Worm (Caenorhabditis elegans) whole organism, L3 larva: Measurements from ENCODE around the gene ptl-1.

Experiments used
- R02D3.7 ChIP-seq: fragments of 150-350 bp; optimal IDR thresholded peaks from 2 replicates; lab custom pipeline; 2014; ENCODE audit warnings: missing biosample characterization, missing genetic modification characterization
- ZK546.5 ChIP-seq: sonication (generic microtip); optimal IDR thresholded peaks from 2 replicates; lab custom pipeline; 2017; ENCODE audit warnings: missing biosample characterization, missing genetic modification characterization
- ceh-16 ChIP-seq: sonication (generic microtip); optimal IDR thresholded peaks from 2 replicates; lab custom pipeline; 2017; ENCODE audit warnings: missing biosample characterization, missing genetic modification characterization
- ceh-28 ChIP-seq: fragments of 150-350 bp; optimal IDR thresholded peaks from 2 replicates; lab custom pipeline; 2014; ENCODE audit warnings: missing biosample characterization, missing genetic modification reagents, missing genetic modification characterization
- ceh-82 ChIP-seq: fragments of 150-350 bp; optimal IDR thresholded peaks from 2 replicates; lab custom pipeline; 2014; ENCODE audit warnings: missing biosample characterization, missing genetic modification characterization
- ceh-9 ChIP-seq: sonication (generic microtip); optimal IDR thresholded peaks from 2 replicates; lab custom pipeline; 2018; ENCODE audit warnings: missing biosample characterization, missing genetic modification characterization
- daf-12 ChIP-seq: fragments of 150-350 bp; optimal IDR thresholded peaks from 2 replicates; lab custom pipeline; 2014; ENCODE audit warnings: missing biosample characterization, missing genetic modification reagents, missing genetic modification characterization
- egl-27 ChIP-seq: sonication (generic microtip); optimal IDR thresholded peaks from 4 replicates; lab custom pipeline; 2017; ENCODE audit warnings: missing biosample characterization, missing genetic modification reagents, missing genetic modification characterization
- egl-5 ChIP-seq: fragments of 150-350 bp; optimal IDR thresholded peaks from 2 replicates; lab custom pipeline; 2017; ENCODE audit warnings: missing biosample characterization, missing genetic modification reagents, missing genetic modification characterization, inconsistent platforms
- elt-1 ChIP-seq: fragments of 150-350 bp; optimal IDR thresholded peaks from 2 replicates; lab custom pipeline; 2014; ENCODE audit warnings: missing biosample characterization, missing genetic modification characterization
- elt-2 ChIP-seq: sonication (generic microtip); optimal IDR thresholded peaks from 2 replicates; lab custom pipeline; 2016; ENCODE audit warnings: missing genetic modification reagents, mild to moderate bottlenecking, missing genetic modification characterization, missing compliant biosample characterization
- elt-3 ChIP-seq, 3 experiments: fragments of 150-350 bp in 1 of 3; sonication (generic microtip) in 2 of 3; optimal IDR thresholded peaks; 2 replicates in 2 of 3; 4 replicates in 1 of 3; lab custom pipeline; 2014 to 2017; ENCODE audit warnings: missing biosample characterization in 3 of 3, missing genetic modification characterization in 3 of 3
- eor-1 ChIP-seq, 2 experiments: fragments of 150-350 bp; optimal IDR thresholded peaks; 2 replicates each; lab custom pipeline; 2014 to 2018; ENCODE audit warnings: missing biosample characterization in 2 of 2, missing genetic modification characterization in 2 of 2
- fkh-10 ChIP-seq: sonication (generic microtip); optimal IDR thresholded peaks from 2 replicates; lab custom pipeline; 2017; ENCODE audit warnings: missing biosample characterization, missing genetic modification reagents, missing genetic modification characterization
- fkh-2 ChIP-seq: fragments of 150-350 bp; optimal IDR thresholded peaks from 2 replicates; lab custom pipeline; 2014; ENCODE audit warnings: missing biosample characterization, missing genetic modification reagents, missing genetic modification characterization
- fos-1 ChIP-seq: fragments of 150-350 bp; optimal IDR thresholded peaks from 2 replicates; lab custom pipeline; 2014; ENCODE audit warnings: missing biosample characterization, missing genetic modification characterization
- hmg-11 ChIP-seq: sonication (generic microtip); optimal IDR thresholded peaks from 2 replicates; lab custom pipeline; 2016; ENCODE audit warnings: missing genetic modification characterization, missing compliant biosample characterization
- jun-1 ChIP-seq: fragments of 150-350 bp; optimal IDR thresholded peaks from 2 replicates; lab custom pipeline; 2014; ENCODE audit warnings: missing biosample characterization, missing genetic modification reagents, missing genetic modification characterization
- lin-15B ChIP-seq: fragments of 150-350 bp; optimal IDR thresholded peaks from 2 replicates; lab custom pipeline; 2014; ENCODE audit warnings: missing biosample characterization, missing genetic modification characterization
- lin-39 ChIP-seq: fragments of 150-350 bp; optimal IDR thresholded peaks from 2 replicates; lab custom pipeline; 2018; ENCODE audit warnings: missing biosample characterization, missing genetic modification reagents, missing genetic modification characterization
- lsy-12 ChIP-seq: sonication (generic microtip); optimal IDR thresholded peaks from 2 replicates; lab custom pipeline; 2016; ENCODE audit warnings: mild to moderate bottlenecking, missing genetic modification characterization, missing compliant biosample characterization
- mdl-1 ChIP-seq: fragments of 150-350 bp; optimal IDR thresholded peaks from 2 replicates; lab custom pipeline; 2014; ENCODE audit warnings: missing biosample characterization, missing genetic modification characterization
- mml-1 ChIP-seq: fragments of 150-350 bp; sonication (generic microtip); optimal IDR thresholded peaks from 3 replicates; lab custom pipeline; 2014; ENCODE audit warnings: missing biosample characterization, missing genetic modification characterization
- nfya-1 ChIP-seq: sonication (generic microtip); optimal IDR thresholded peaks from 2 replicates; lab custom pipeline; 2017; ENCODE audit warnings: missing genetic modification characterization, mild to moderate bottlenecking, missing compliant biosample characterization, antibody characterized with exemption, moderate library complexity; ENCODE audit not compliant: insufficient read depth
- nhr-11 ChIP-seq: fragments of 150-350 bp; optimal IDR thresholded peaks from 2 replicates; lab custom pipeline; 2014; ENCODE audit warnings: missing biosample characterization, missing genetic modification characterization
- nhr-12 ChIP-seq: fragments of 150-350 bp; optimal IDR thresholded peaks from 2 replicates; lab custom pipeline; 2014; ENCODE audit warnings: missing biosample characterization, missing genetic modification characterization
- nhr-23 ChIP-seq: fragments of 150-350 bp; optimal IDR thresholded peaks from 2 replicates; lab custom pipeline; 2014; ENCODE audit warnings: missing biosample characterization, missing genetic modification reagents, missing genetic modification characterization
- nhr-237 ChIP-seq: fragments of 150-350 bp; optimal IDR thresholded peaks from 2 replicates; lab custom pipeline; 2014; ENCODE audit warnings: missing biosample characterization, missing genetic modification characterization
- nhr-25 ChIP-seq: sonication (generic microtip); optimal IDR thresholded peaks from 2 replicates; lab custom pipeline; 2017; ENCODE audit warnings: missing biosample characterization, missing genetic modification characterization
- nhr-28 ChIP-seq: fragments of 150-350 bp; optimal IDR thresholded peaks from 2 replicates; lab custom pipeline; 2014; ENCODE audit warnings: missing biosample characterization, missing genetic modification characterization
- nhr-43 ChIP-seq: sonication (generic microtip); optimal IDR thresholded peaks from 2 replicates; lab custom pipeline; 2016; ENCODE audit warnings: mild to moderate bottlenecking, missing genetic modification characterization, missing compliant biosample characterization; ENCODE audit not compliant: poor library complexity, severe bottlenecking
- nhr-67 ChIP-seq: fragments of 150-350 bp; optimal IDR thresholded peaks from 2 replicates; lab custom pipeline; 2014; ENCODE audit warnings: missing biosample characterization, missing genetic modification characterization
- nhr-76 ChIP-seq: fragments of 150-350 bp; sonication (generic microtip); optimal IDR thresholded peaks from 5 replicates; lab custom pipeline; 2014; ENCODE audit warnings: missing biosample characterization, missing genetic modification characterization
- nhr-77 ChIP-seq: fragments of 150-350 bp; optimal IDR thresholded peaks from 2 replicates; lab custom pipeline; 2014; ENCODE audit warnings: missing biosample characterization, missing genetic modification characterization
- pha-4 ChIP-seq: fragments of 150-350 bp; optimal IDR thresholded peaks from 2 replicates; lab custom pipeline; 2014; ENCODE audit warnings: missing biosample characterization, missing genetic modification reagents, missing genetic modification characterization
- pqm-1 ChIP-seq: fragments of 150-350 bp; optimal IDR thresholded peaks from 2 replicates; lab custom pipeline; 2017; ENCODE audit warnings: missing biosample characterization, missing genetic modification characterization, inconsistent platforms
- sea-2 ChIP-seq: fragments of 150-350 bp; sonication (generic microtip); optimal IDR thresholded peaks from 4 replicates; lab custom pipeline; 2014; ENCODE audit warnings: missing biosample characterization, missing genetic modification reagents, missing genetic modification characterization
- skn-1 ChIP-seq: fragments of 150-350 bp; optimal IDR thresholded peaks from 2 replicates; lab custom pipeline; 2014; ENCODE audit warnings: missing biosample characterization, missing genetic modification characterization
- snpc-4 ChIP-seq: fragments of 150-350 bp; optimal IDR thresholded peaks from 2 replicates; lab custom pipeline; 2014; ENCODE audit warnings: missing biosample characterization, missing genetic modification characterization
- tbx-2 ChIP-seq: sonication (generic microtip); optimal IDR thresholded peaks from 2 replicates; lab custom pipeline; 2016; ENCODE audit warnings: mild to moderate bottlenecking, missing genetic modification characterization, missing compliant biosample characterization
- unc-39 ChIP-seq: sonication (generic microtip); optimal IDR thresholded peaks from 4 replicates; lab custom pipeline; 2017; ENCODE audit warnings: missing biosample characterization, missing genetic modification characterization
- unc-62 ChIP-seq: fragments of 150-350 bp; sonication (generic microtip); optimal IDR thresholded peaks from 4 replicates; lab custom pipeline; 2014; ENCODE audit warnings: missing biosample characterization, missing genetic modification reagents, missing genetic modification characterization
- zag-1 ChIP-seq: fragments of 150-350 bp; optimal IDR thresholded peaks from 2 replicates; lab custom pipeline; 2014; ENCODE audit warnings: missing biosample characterization, missing genetic modification characterization
- ztf-11 ChIP-seq: fragments of 150-350 bp; optimal IDR thresholded peaks from 2 replicates; lab custom pipeline; 2014; ENCODE audit warnings: missing biosample characterization, missing genetic modification characterization
- ztf-4 ChIP-seq: fragments of 150-350 bp; optimal IDR thresholded peaks from 2 replicates; lab custom pipeline; 2014; ENCODE audit warnings: missing biosample characterization, missing genetic modification characterization

The ptl-1 gene

ce11 chrIII:783254-783753 is 18.3 kb downstream of the ptl-1 start, which contains the start of the genes dagl-2 and ppm-1.G:
Gene dagl-2 (minus strand): TSS chrIII:783305.
Gene ppm-1.G (plus strand): TSS chrIII:783703.
- TF ChIP-seq fkh-10 (no peak), unc-62 (no peak), ztf-4 (tag; lab: Kevin White, UChicago) (no peak), nhr-76 (tag; lab: Kevin White, UChicago) (no peak), eor-1 (tag; optimal IDR thresholded peaks at IDR 0.05; lab: Kevin White, UChicago) (peak in 1 of 2 experiments; percentile 2), zag-1 (no peak), fos-1 (no peak), elt-1 (tag; lab: Kevin White, UChicago) (no peak), elt-2 (tag; lab: Kevin White, UChicago) (peak; percentile 25), pqm-1 (tag; lab: Kevin White, UChicago) (peak; percentile 32), egl-5 (tag; lab: Kevin White, UChicago) (peak; percentile 83), ceh-9 (tag; lab: Kevin White, UChicago) (no peak), nhr-43 (tag; lab: Kevin White, UChicago) (peak; percentile 44), mdl-1 (no peak), ZK546.5 (no peak), nfya-1 (tag; lab: Kevin White, UChicago) (peak; percentile 83), nhr-67 (tag; lab: Kevin White, UChicago) (no peak), sea-2 (no peak), fkh-2 (no peak), hmg-11 (tag; lab: Kevin White, UChicago) (peak; percentile 48), snpc-4 (tag; lab: Kevin White, UChicago) (peak; percentile 70), nhr-12 (no peak), ztf-11 (tag; lab: Kevin White, UChicago) (no peak), unc-39 (no peak), lsy-12 (no peak), lin-15B (tag; lab: Kevin White, UChicago) (peak; percentile 94), nhr-23 (tag; lab: Kevin White, UChicago) (peak; percentile 68), nhr-25 (tag; lab: Kevin White, UChicago) (no peak), tbx-2 (tag; lab: Kevin White, UChicago) (no peak), jun-1 (tag; lab: Kevin White, UChicago) (peak; percentile 14), pha-4 (peak; percentile 83), ceh-28 (tag; lab: Kevin White, UChicago) (peak; percentile 22), mml-1 (tag; lab: Kevin White, UChicago) (no peak), nhr-11 (tag; lab: Kevin White, UChicago) (no peak), nhr-237 (no peak), skn-1 (peak; percentile 24), ceh-16 (tag; lab: Kevin White, UChicago) (no peak), nhr-77 (no peak), elt-3 (tag; optimal IDR thresholded peaks at IDR 0.05; lab: Kevin White, UChicago) (no peak), lin-39 (tag; lab: Kevin White, UChicago) (peak; percentile 32), nhr-28 (no peak), R02D3.7 (tag; lab: Kevin White, UChicago) (no peak), daf-12 (tag; lab: Kevin White, UChicago) (no peak), egl-27 (no peak)

DNA sequence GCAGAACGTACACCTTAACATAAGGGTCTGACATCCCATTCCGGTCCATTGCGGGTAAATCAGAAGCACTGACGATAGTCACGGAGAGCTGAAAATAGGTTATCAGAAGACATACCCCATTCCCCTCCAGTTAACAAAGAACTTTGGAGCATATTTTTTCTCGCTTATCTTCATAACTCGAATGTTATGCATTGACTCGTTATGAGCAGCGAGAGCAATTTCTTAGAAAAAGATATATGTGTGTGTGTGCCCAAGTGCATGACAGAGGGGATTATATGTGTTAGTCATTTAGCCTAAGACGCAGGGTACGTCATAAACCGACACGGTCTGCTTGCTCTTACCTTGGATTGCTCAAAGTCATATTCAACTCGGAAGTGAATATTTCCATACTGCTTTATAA is 24.6 kb downstream of the ptl-1 start:
- TF ChIP-seq nhr-77, result no peak
- TF ChIP-seq lin-39 (tag; lab: Kevin White, UChicago), result no peak
- TF ChIP-seq nhr-76 (tag; lab: Kevin White, UChicago), result no peak
- TF ChIP-seq zag-1, result no peak
- no peak for TF ChIP-seq ceh-82 (tag; lab: Kevin White, UChicago)
- TF ChIP-seq daf-12 (tag; lab: Kevin White, UChicago), result no peak
- TF ChIP-seq, all 47 proteins: peak for 0
